Fruit fly (Drosophila melanogaster) whole organism, embryonic: ENCODE measurements around the gene Unr.

Source experiments
- Adf1 ChIP-seq: fragments of 200-800 bp; sonication (Bioruptor generic); IDR thresholded peaks from 2 replicates; pipeline ENCODE4 v1.3.6; 2022; ENCODE audit warnings: missing biosample characterization, missing genetic modification characterization
- Atf3 ChIP-seq: fragments of 200-800 bp; sonication (Bioruptor generic); optimal IDR thresholded peaks from 3 replicates; lab custom pipeline; 2016; ENCODE audit warnings: missing biosample characterization, missing genetic modification characterization
- Atf6 ChIP-seq: fragments of 200-800 bp; sonication (Bioruptor generic); IDR thresholded peaks from 2 replicates; pipeline ENCODE4 v1.3.6; 2022; ENCODE audit warnings: missing biosample characterization, missing genetic modification characterization
- CG1024 ChIP-seq: fragments of 200-800 bp; sonication (Bioruptor generic); IDR thresholded peaks from 2 replicates; pipeline ENCODE4 v1.3.6; 2022; ENCODE audit warnings: missing biosample characterization, missing genetic modification characterization
- CG10267 ChIP-seq: fragments of 200-800 bp; sonication (Bioruptor generic); optimal IDR thresholded peaks from 2 replicates; lab custom pipeline; 2018; ENCODE audit warnings: missing biosample characterization, mild to moderate bottlenecking, missing genetic modification characterization, moderate library complexity
- CG10431 ChIP-seq: fragments of 200-800 bp; sonication (Bioruptor generic); optimal IDR thresholded peaks from 3 replicates; lab custom pipeline; 2018; ENCODE audit warnings: missing biosample characterization, mild to moderate bottlenecking, missing genetic modification characterization
- CG11398 ChIP-seq: fragments of 200-800 bp; sonication (Bioruptor generic); optimal IDR thresholded peaks from 2 replicates; lab custom pipeline; 2016; ENCODE audit warnings: missing biosample characterization, missing genetic modification characterization
- CG12299 ChIP-seq: fragments of 200-800 bp; sonication (Bioruptor generic); optimal IDR thresholded peaks from 2 replicates; lab custom pipeline; 2018; ENCODE audit warnings: missing biosample characterization, mild to moderate bottlenecking, missing genetic modification characterization
- CG12391 ChIP-seq: fragments of 200-800 bp; sonication (Bioruptor generic); optimal IDR thresholded peaks from 3 replicates; lab custom pipeline; 2018; ENCODE audit warnings: missing biosample characterization, mild to moderate bottlenecking, missing genetic modification characterization, moderate library complexity
- CG12659 ChIP-seq: fragments of 200-800 bp; sonication (Bioruptor generic); optimal IDR thresholded peaks from 3 replicates; lab custom pipeline; 2017; ENCODE audit warnings: mild to moderate bottlenecking, missing biosample characterization, missing genetic modification reagents, missing genetic modification characterization
- CG15269 ChIP-seq: fragments of 200-800 bp; sonication (Bioruptor generic); optimal IDR thresholded peaks from 2 replicates; lab custom pipeline; 2018; ENCODE audit warnings: missing biosample characterization, mild to moderate bottlenecking, missing genetic modification characterization, moderate library complexity
- CG17385 ChIP-seq: fragments of 200-800 bp; sonication (Bioruptor generic); optimal IDR thresholded peaks from 3 replicates; lab custom pipeline; 2018; ENCODE audit warnings: missing biosample characterization, mild to moderate bottlenecking, missing genetic modification characterization
- CG1832 ChIP-seq: fragments of 200-800 bp; sonication (Bioruptor generic); optimal IDR thresholded peaks from 2 replicates; lab custom pipeline; 2017; ENCODE audit warnings: missing biosample characterization, mild to moderate bottlenecking, missing genetic modification characterization, inconsistent platforms
- CG2129 ChIP-seq: fragments of 200-800 bp; sonication (Bioruptor generic); IDR thresholded peaks from 2 replicates; pipeline ENCODE4 v1.3.6; 2022; ENCODE audit warnings: missing biosample characterization, missing genetic modification characterization; ENCODE audit not compliant: partially characterized antibody
- CG2199 ChIP-seq: fragments of 200-800 bp; sonication (Bioruptor generic); IDR thresholded peaks from 3 replicates; pipeline ENCODE4 v1.3.6; 2022; ENCODE audit warnings: missing biosample characterization, missing genetic modification characterization
- CG2712 ChIP-seq: fragments of 200-800 bp; optimal IDR thresholded peaks from 3 replicates; lab custom pipeline; 2019; ENCODE audit warnings: missing biosample characterization, mild to moderate bottlenecking, missing genetic modification characterization, moderate library complexity
- CG2875 ChIP-seq: fragments of 200-800 bp; sonication (Bioruptor generic); optimal IDR thresholded peaks from 2 replicates; lab custom pipeline; 2017; ENCODE audit warnings: missing biosample characterization, mild to moderate bottlenecking, missing genetic modification characterization, missing genetic modification reagents
- CG3065 ChIP-seq: fragments of 200-800 bp; sonication (Bioruptor generic); optimal IDR thresholded peaks from 2 replicates; lab custom pipeline; 2016; ENCODE audit warnings: missing biosample characterization, missing genetic modification characterization
- CG31365 ChIP-seq: fragments of 200-800 bp; sonication (Bioruptor generic); optimal IDR thresholded peaks from 2 replicates; lab custom pipeline; 2018; ENCODE audit warnings: missing biosample characterization, mild to moderate bottlenecking, missing genetic modification characterization
- CG31388 ChIP-seq: fragments of 200-800 bp; sonication (Bioruptor generic); optimal IDR thresholded peaks from 2 replicates; lab custom pipeline; 2016; ENCODE audit warnings: missing biosample characterization, missing genetic modification characterization
- CG7271 ChIP-seq: fragments of 200-800 bp; sonication (Bioruptor generic); optimal IDR thresholded peaks from 2 replicates; lab custom pipeline; 2018; ENCODE audit warnings: missing biosample characterization, mild to moderate bottlenecking, missing genetic modification characterization, moderate library complexity
- CG8924 ChIP-seq: fragments of 200-800 bp; optimal IDR thresholded peaks from 3 replicates; lab custom pipeline; 2019; ENCODE audit warnings: missing biosample characterization, mild to moderate bottlenecking, missing genetic modification characterization, moderate library complexity
- CG9609 ChIP-seq: fragments of 200-800 bp; sonication (Bioruptor generic); optimal IDR thresholded peaks from 3 replicates; lab custom pipeline; 2016; ENCODE audit warnings: missing biosample characterization, missing genetic modification characterization
- CG9727 ChIP-seq: fragments of 200-800 bp; sonication (Bioruptor generic); optimal IDR thresholded peaks from 3 replicates; lab custom pipeline; 2017; ENCODE audit warnings: missing biosample characterization, mild to moderate bottlenecking, missing genetic modification characterization
- CG9797 ChIP-seq: fragments of 200-800 bp; sonication (Bioruptor generic); optimal IDR thresholded peaks from 3 replicates; lab custom pipeline; 2018; ENCODE audit warnings: missing biosample characterization, mild to moderate bottlenecking, missing genetic modification characterization
- CHES-1-like ChIP-seq: fragments of 200-800 bp; sonication (Bioruptor generic); optimal IDR thresholded peaks from 2 replicates; lab custom pipeline; 2016; ENCODE audit warnings: missing biosample characterization, missing genetic modification characterization
- CkIIα-i1 ChIP-seq: fragments of 200-800 bp; sonication (Bioruptor generic); IDR thresholded peaks from 2 replicates; pipeline ENCODE4 v1.3.6; 2022; ENCODE audit warnings: missing biosample characterization, missing genetic modification characterization
- CrebB ChIP-seq: fragments of 200-800 bp; sonication (Bioruptor generic); optimal IDR thresholded peaks from 3 replicates; lab custom pipeline; 2018; ENCODE audit warnings: missing biosample characterization, mild to moderate bottlenecking, missing genetic modification characterization
- D19B ChIP-seq: fragments of 200-800 bp; sonication (Bioruptor generic); optimal IDR thresholded peaks from 2 replicates; lab custom pipeline; 2017; ENCODE audit warnings: missing biosample characterization, mild to moderate bottlenecking, missing genetic modification characterization
- Jarid2 ChIP-seq: fragments of 200-800 bp; sonication (Bioruptor generic); optimal IDR thresholded peaks from 3 replicates; lab custom pipeline; 2017; ENCODE audit warnings: mild to moderate bottlenecking, missing biosample characterization, missing genetic modification reagents, missing genetic modification characterization
- NC2β ChIP-seq: fragments of 200-800 bp; sonication (Bioruptor generic); optimal IDR thresholded peaks from 2 replicates; lab custom pipeline; 2016; ENCODE audit warnings: missing biosample characterization, missing genetic modification characterization
- Pdp1 ChIP-seq, 2 experiments: fragments of 200-800 bp; sonication (Bioruptor generic); optimal IDR thresholded peaks; 3 replicates each; lab custom pipeline; 2016; ENCODE audit warnings: missing biosample characterization in 2 of 2, missing genetic modification characterization in 2 of 2, mild to moderate bottlenecking in 1 of 2, moderate library complexity in 1 of 2
- Rfx ChIP-seq: fragments of 200-800 bp; sonication (Bioruptor generic); IDR thresholded peaks from 2 replicates; pipeline ENCODE4 v1.3.6; 2022; ENCODE audit warnings: missing biosample characterization, missing genetic modification characterization
- Scr ChIP-seq: fragments of 200-800 bp; sonication (Bioruptor generic); IDR thresholded peaks from 2 replicates; pipeline ENCODE4 v1.3.6; 2022; ENCODE audit warnings: missing biosample characterization, missing genetic modification characterization; ENCODE audit not compliant: partially characterized antibody
- Side ChIP-seq: fragments of 200-800 bp; sonication (Bioruptor generic); optimal IDR thresholded peaks from 2 replicates; lab custom pipeline; 2016; ENCODE audit warnings: missing biosample characterization, missing genetic modification characterization
- aop ChIP-seq: fragments of 200-800 bp; sonication (Bioruptor generic); IDR thresholded peaks from 2 replicates; pipeline ENCODE4 v1.3.6; 2022; ENCODE audit warnings: missing biosample characterization, missing genetic modification characterization
- az2 ChIP-seq: fragments of 200-800 bp; sonication (Bioruptor generic); optimal IDR thresholded peaks from 3 replicates; lab custom pipeline; 2016; ENCODE audit warnings: missing biosample characterization, missing genetic modification characterization
- dati ChIP-seq: fragments of 200-800 bp; sonication (Bioruptor generic); IDR thresholded peaks from 2 replicates; pipeline ENCODE4 v1.3.6; 2022; ENCODE audit warnings: missing biosample characterization, missing genetic modification characterization
- dysf ChIP-seq: fragments of 200-800 bp; sonication (Bioruptor generic); IDR thresholded peaks from 3 replicates; pipeline ENCODE4 v1.3.6; 2022; ENCODE audit warnings: missing biosample characterization, missing genetic modification characterization
- en ChIP-seq: fragments of 200-800 bp; sonication (Bioruptor generic); optimal IDR thresholded peaks from 2 replicates; lab custom pipeline; 2016; ENCODE audit warnings: missing biosample characterization, missing genetic modification characterization
- fru ChIP-seq: fragments of >200 bp; optimal IDR thresholded peaks from 2 replicates; lab custom pipeline; 2017
- kay ChIP-seq: fragments of 200-800 bp; sonication (Bioruptor generic); optimal IDR thresholded peaks from 2 replicates; lab custom pipeline; 2016; ENCODE audit warnings: missing biosample characterization, missing genetic modification characterization
- nerfin-1 ChIP-seq: fragments of 200-800 bp; sonication (Bioruptor generic); optimal IDR thresholded peaks from 3 replicates; lab custom pipeline; 2019; ENCODE audit warnings: missing biosample characterization, mild to moderate bottlenecking, missing genetic modification characterization, moderate library complexity
- nerfin-2 ChIP-seq: fragments of 200-800 bp; sonication (Bioruptor generic); IDR thresholded peaks from 2 replicates; pipeline ENCODE4 v1.3.6; 2022; ENCODE audit warnings: missing biosample characterization, missing genetic modification characterization; ENCODE audit not compliant: partially characterized antibody
- odd ChIP-seq: fragments of 200-800 bp; sonication (Bioruptor generic); optimal IDR thresholded peaks from 2 replicates; lab custom pipeline; 2017; ENCODE audit warnings: missing biosample characterization, mild to moderate bottlenecking, missing genetic modification characterization
- p53 ChIP-seq: fragments of 200-800 bp; sonication (Bioruptor generic); optimal IDR thresholded peaks from 2 replicates; lab custom pipeline; 2016; ENCODE audit warnings: missing biosample characterization, missing genetic modification characterization
- sc ChIP-seq, 3 experiments: fragments of >200 bp in 2 of 3; fragments of 200-800 bp in 1 of 3; sonication (Bioruptor generic) in 1 of 3; optimal IDR thresholded peaks; 2 replicates in 2 of 3; 3 replicates in 1 of 3; lab custom pipeline; 2017; ENCODE audit warnings: mild to moderate bottlenecking in 1 of 3, missing biosample characterization in 1 of 3, missing genetic modification characterization in 1 of 3, missing genetic modification reagents in 1 of 3
- seq ChIP-seq: fragments of 200-800 bp; sonication (Bioruptor generic); IDR thresholded peaks from 2 replicates; pipeline ENCODE4 v1.3.6; 2022; ENCODE audit warnings: missing biosample characterization, missing genetic modification characterization
- zfh2 ChIP-seq: fragments of 200-800 bp; sonication (Bioruptor generic); optimal IDR thresholded peaks from 2 replicates; lab custom pipeline; 2016; ENCODE audit warnings: missing biosample characterization, missing genetic modification characterization

Unr gene

dm6 chr3L:8440771-8441549 lies 1.2 kb downstream of the Unr start (continued):
- TF ChIP-seq Pdp1 (GFP tag; optimal IDR thresholded peaks at IDR 0.05; lab: Kevin White, UChicago) (peak in 1 of 2 experiments; percentile 30), Atf6 (no peak; the same call in 1 of the 2 replicates), CHES-1-like (GFP tag; lab: Kevin White, UChicago) (no peak), CG9609 (peak; percentile 19), Scr (no peak), CG1832 (GFP tag; lab: Kevin White, UChicago) (no peak), nerfin-2 (GFP tag; lab: Robert Waterston, UW) (no peak), CG7271 (tag; lab: Kevin White, UChicago) (no peak), Rfx (GFP tag; lab: Robert Waterston, UW) (no peak; the same call in 1 of the 2 replicates), CrebB (tag; lab: Kevin White, UChicago) (no peak), sc (optimal IDR thresholded peaks at IDR 0.05; lab: Kevin White, UChicago) (no peak), sc (GFP tag; optimal IDR thresholded peaks at IDR 0.05; lab: Kevin White, UChicago) (no peak), aop (GFP tag; lab: Robert Waterston, UW) (no peak), CG31388 (GFP tag; lab: Kevin White, UChicago) (no peak), odd (GFP tag; lab: Kevin White, UChicago) (no peak), Side (peak; percentile 23), p53 (GFP tag; lab: Kevin White, UChicago) (no peak), CG2712 (peak; percentile 29), Adf1 (GFP tag; lab: Robert Waterston, UW) (no peak), CG10267 (tag; lab: Kevin White, UChicago) (peak; percentile 21), nerfin-1 (tag; lab: Kevin White, UChicago) (no peak), CG2199 (no peak), CG15269 (tag; lab: Kevin White, UChicago) (peak; percentile 60), CG8924 (tag; lab: Kevin White, UChicago) (no peak), CG10431 (GFP tag; lab: Kevin White, UChicago) (no peak), Jarid2 (GFP tag; lab: Kevin White, UChicago) (no peak), CG9727 (GFP tag; lab: Kevin White, UChicago) (no peak), kay (no peak), CG9797 (GFP tag; lab: Kevin White, UChicago) (no peak), D19B (GFP tag; lab: Kevin White, UChicago) (no peak), fru (lab: Kevin White, UChicago) (no peak), az2 (GFP tag; lab: Kevin White, UChicago) (peak; percentile 42), CG2875 (GFP tag; lab: Kevin White, UChicago) (no peak), CG2129 (no peak), zfh2 (GFP tag; lab: Kevin White, UChicago) (peak; percentile 21), dati (GFP tag; lab: Robert Waterston, UW) (no peak), CG1024 (no peak), Atf3 (GFP tag; lab: Kevin White, UChicago) (no peak), dysf (no peak; the same call in 2 of the 3 replicates), CG12391 (tag; lab: Kevin White, UChicago) (peak; percentile 41), en (peak; percentile 10), CG3065 (GFP tag; lab: Kevin White, UChicago) (no peak), NC2β (no peak), CG31365 (no peak), CkIIα-i1 (GFP tag; lab: Robert Waterston, UW) (no peak), seq (no peak; the same call in 1 of the 2 replicates), CG12299 (tag; lab: Kevin White, UChicago) (no peak), CG11398 (GFP tag; lab: Kevin White, UChicago) (no peak), CG12659 (no peak), CG17385 (GFP tag; lab: Kevin White, UChicago) (peak; percentile 24)
